Fruit fly (Drosophila melanogaster): ENCODE measurements around the gene Pus1.

Gene Pus1

DNA sequence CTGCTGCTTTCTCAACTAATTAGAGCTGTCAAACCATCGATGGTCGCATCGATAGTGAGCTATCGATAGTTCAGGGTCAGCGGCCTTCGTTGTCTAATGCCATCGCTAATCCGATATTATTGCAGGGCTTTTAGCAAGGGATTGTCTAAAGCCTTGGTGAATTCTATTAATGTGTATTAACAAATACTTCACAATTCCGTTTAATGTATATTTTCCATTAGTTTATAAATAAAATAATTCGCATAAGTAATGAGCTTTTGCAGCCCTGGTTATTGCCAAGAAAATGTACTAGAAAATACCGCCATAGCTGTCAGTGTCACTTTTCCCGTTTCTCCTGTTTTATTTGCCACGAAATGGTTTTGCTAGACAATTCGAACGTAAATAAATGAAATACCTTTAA, 12.7 kb downstream of the Pus1 start, which contains the start of the genes EloB and Srp14 (continued):
- TF ChIP-seq lov (optimal IDR thresholded peaks at IDR 0.05) (no peak), lov (GFP tag; IDR thresholded peaks at IDR 0.05) (no peak), repo (GFP tag; optimal IDR thresholded peaks at IDR 0.05) (peak; percentile 63), fd64A (GFP tag; optimal IDR thresholded peaks at IDR 0.05) (no peak), gt (GFP tag; IDR thresholded peaks at IDR 0.05) (no peak; the same call in 1 of the 2 replicates), C15 (GFP tag; IDR thresholded peaks at IDR 0.05) (peak; percentile 61; the same call in 1 of the 3 replicates), CG10462 (GFP tag; optimal IDR thresholded peaks at IDR 0.05) (peak; percentile 61), CG34422 (GFP tag; IDR thresholded peaks at IDR 0.05) (peak; percentile 86), Meics (GFP tag; optimal IDR thresholded peaks at IDR 0.05) (peak; percentile 81), Xbp1 (GFP tag; optimal IDR thresholded peaks at IDR 0.05) (peak; percentile 88), ken (GFP tag; IDR thresholded peaks at IDR 0.05) (peak; percentile 59; the same call in 1 of the 3 replicates), CG10979 (tag; optimal IDR thresholded peaks at IDR 0.05) (peak; percentile 67), CG7372 (GFP tag; IDR thresholded peaks at IDR 0.05) (peak; percentile 49; the same call in 1 of the 2 replicates), hbn (GFP tag; IDR thresholded peaks at IDR 0.05; ENCODE audit: partially characterized antibody) (peak; percentile 97), CkIIα-i1 (GFP tag; IDR thresholded peaks at IDR 0.05) (no peak), CG12299 (tag; optimal IDR thresholded peaks at IDR 0.05) (peak; percentile 81), sd (tag; optimal IDR thresholded peaks at IDR 0.05) (no peak), nmo (GFP tag; optimal IDR thresholded peaks at IDR 0.05) (peak; percentile 89), CG16863 (GFP tag; optimal IDR thresholded peaks at IDR 0.05) (peak; percentile 74), org-1 (GFP tag; optimal IDR thresholded peaks at IDR 0.05) (peak; percentile 1), CG17802 (tag; optimal IDR thresholded peaks at IDR 0.05) (peak; percentile 23), CG10366 (GFP tag; IDR thresholded peaks at IDR 0.05) (peak; percentile 66), tx (GFP tag; optimal IDR thresholded peaks at IDR 0.05) (peak; percentile 76), CG9876 (GFP tag; optimal IDR thresholded peaks at IDR 0.05) (peak; percentile 49), Sry-β (GFP tag; optimal IDR thresholded peaks at IDR 0.05) (no peak), Hmx (GFP tag; optimal IDR thresholded peaks at IDR 0.05) (peak; percentile 53), CG6175 (GFP tag; IDR thresholded peaks at IDR 0.05) (0 out of 3 replicates have a peak, but pooled peaks have one; percentile 28), slbo (GFP tag; IDR thresholded peaks at IDR 0.05) (peak; percentile 89), CG7928 (GFP tag; optimal IDR thresholded peaks at IDR 0.05) (peak; percentile 96), Fer1 (GFP tag; optimal IDR thresholded peaks at IDR 0.05) (peak; percentile 78), CG3163 (GFP tag; optimal IDR thresholded peaks at IDR 0.05) (peak; percentile 17), CG2202 (tag; optimal IDR thresholded peaks at IDR 0.05) (peak; percentile 67), CG10565 (GFP tag; optimal IDR thresholded peaks at IDR 0.05) (no peak), bab2 (GFP tag; optimal IDR thresholded peaks at IDR 0.05) (peak; percentile 83), row (GFP tag; IDR thresholded peaks at IDR 0.05) (peak; percentile 91), CG8388 (GFP tag; optimal IDR thresholded peaks at IDR 0.05) (peak; percentile 77), bowl (GFP tag; IDR thresholded peaks at IDR 0.05) (peak; percentile 18; the same call in 1 of the 2 replicates), CG14965 (GFP tag; optimal IDR thresholded peaks at IDR 0.05; ENCODE audit: borderline replicate concordance) (no peak), knrl (GFP tag; IDR thresholded peaks at IDR 0.05; ENCODE audit: partially characterized antibody) (peak; percentile 98), CG18764 (GFP tag; optimal IDR thresholded peaks at IDR 0.05) (peak; percentile 65), CG11695 (GFP tag; IDR thresholded peaks at IDR 0.05) (peak; percentile 74), trh (GFP tag; optimal IDR thresholded peaks at IDR 0.05) (peak; percentile 26), CG16813 (GFP tag; IDR thresholded peaks at IDR 0.05; ENCODE audit: partially characterized antibody) (peak; percentile 97), CG15514 (GFP tag; optimal IDR thresholded peaks at IDR 0.05) (peak; percentile 81), Dll (GFP tag; IDR thresholded peaks at IDR 0.05; ENCODE audit: partially characterized antibody) (peak; percentile 99), CG13894 (tag; optimal IDR thresholded peaks at IDR 0.05) (no peak), HmgD (GFP tag; optimal IDR thresholded peaks at IDR 0.05) (peak; percentile 49), CG9437 (GFP tag; optimal IDR thresholded peaks at IDR 0.05) (peak; percentile 47), Ets97D (GFP tag; optimal IDR thresholded peaks at IDR 0.05) (peak; percentile 91), CG18011 (GFP tag; optimal IDR thresholded peaks at IDR 0.05) (peak; percentile 66), CG31224 (GFP tag; IDR thresholded peaks at IDR 0.05) (peak; percentile 20; the same call in 1 of the 2 replicates)

Data from whole organism, embryonic.